Fruit fly (Drosophila melanogaster) whole organism, prepupa: ENCODE data around the gene Cyp6d4.
A peak's percentile ranks its signal among the peaks of the same experiment; 100 is the strongest.

ENCODE experiments used
- CG4318 ChIP-seq: fragments of 200-800 bp; sonication (Bioruptor generic); optimal IDR thresholded peaks from 3 replicates; lab custom pipeline; 2017; ENCODE audit warnings: missing biosample characterization, mild to moderate bottlenecking, missing genetic modification characterization
- CG6163 ChIP-seq: fragments of 200-800 bp; sonication (Bioruptor generic); IDR thresholded peaks from 3 replicates; pipeline ENCODE4 v1.3.6; 2022; ENCODE audit warnings: missing biosample characterization, missing genetic modification characterization
- CG7368 ChIP-seq: fragments of 200-800 bp; sonication (Bioruptor generic); optimal IDR thresholded peaks from 3 replicates; lab custom pipeline; 2016; ENCODE audit warnings: missing biosample characterization, missing genetic modification characterization
- Sox102F ChIP-seq: fragments of 200-800 bp; sonication (Bioruptor generic); optimal IDR thresholded peaks from 2 replicates; lab custom pipeline; 2016; ENCODE audit warnings: missing biosample characterization, mild to moderate bottlenecking, missing genetic modification characterization
- acj6 ChIP-seq: fragments of 200-800 bp; sonication (Bioruptor generic); optimal IDR thresholded peaks from 3 replicates; lab custom pipeline; 2016; ENCODE audit warnings: missing biosample characterization, missing genetic modification characterization
- dac ChIP-seq: fragments of 200-800 bp; sonication (Bioruptor generic); optimal IDR thresholded peaks from 2 replicates; lab custom pipeline; 2017; ENCODE audit warnings: missing biosample characterization, mild to moderate bottlenecking, missing genetic modification characterization
- fd59A ChIP-seq: fragments of 200-800 bp; sonication (Bioruptor generic); optimal IDR thresholded peaks from 2 replicates; lab custom pipeline; 2017; ENCODE audit warnings: missing biosample characterization, mild to moderate bottlenecking, missing genetic modification characterization, missing genetic modification reagents
- fkh ChIP-seq: fragments of 200-800 bp; sonication (Bioruptor generic); optimal IDR thresholded peaks from 3 replicates; lab custom pipeline; 2017; ENCODE audit warnings: missing biosample characterization, mild to moderate bottlenecking, missing genetic modification characterization, moderate library complexity
- salr ChIP-seq, 2 experiments: fragments of 200-800 bp; sonication (Bioruptor generic); optimal IDR thresholded peaks; 3 replicates each; lab custom pipeline; 2016 to 2018; ENCODE audit warnings: missing biosample characterization in 2 of 2, missing genetic modification characterization in 2 of 2, mild to moderate bottlenecking in 1 of 2
- spab ChIP-seq: fragments of 200-800 bp; sonication (Bioruptor generic); optimal IDR thresholded peaks from 2 replicates; lab custom pipeline; 2017; ENCODE audit warnings: missing biosample characterization, mild to moderate bottlenecking, missing genetic modification characterization, missing genetic modification reagents

DNA sequence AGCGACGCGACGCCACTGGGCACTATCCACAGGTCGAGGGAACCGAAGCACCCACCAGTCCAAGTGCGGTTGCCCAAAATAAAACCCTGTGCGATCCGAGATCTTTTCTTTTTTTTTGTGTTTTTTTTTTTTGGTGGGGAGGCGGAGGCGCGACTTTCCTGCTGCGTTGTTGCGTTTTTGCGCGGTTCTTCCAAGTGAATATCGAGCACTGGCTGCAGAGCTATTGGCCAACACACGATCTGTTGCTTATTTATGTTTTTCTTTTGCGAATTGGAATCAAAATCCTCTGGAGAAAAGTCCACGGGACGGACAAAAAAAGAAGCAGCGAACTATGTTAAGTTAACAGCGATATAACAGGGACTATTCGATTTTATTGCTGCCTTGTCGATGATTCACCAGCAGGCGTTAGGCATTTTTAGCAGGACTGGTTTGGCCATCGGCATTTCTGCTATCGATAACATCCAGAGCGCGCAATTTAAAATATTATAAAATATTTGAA, 22.7 kb downstream of the Cyp6d4 start, which contains the start of gene wge:
- no peak for TF ChIP-seq Sox102F
- peak; percentile 27 for TF ChIP-seq dac (GFP tag; lab: Kevin White, UChicago)
- peak; percentile 87 for TF ChIP-seq spab (GFP tag; lab: Kevin White, UChicago)
- TF ChIP-seq CG7368, result peak; percentile 23
- no peak for TF ChIP-seq fkh (GFP tag; lab: Kevin White, UChicago)
- TF ChIP-seq fd59A, result peak; percentile 64
- peak; percentile 63; the same call in 2 of the 3 replicates for TF ChIP-seq CG6163 (GFP tag; lab: Robert Waterston, UW)
- TF ChIP-seq CG4318, result no peak
- peak; percentile 44 to 85 for TF ChIP-seq salr (GFP tag; optimal IDR thresholded peaks at IDR 0.05; lab: Kevin White, UChicago)
- peak; percentile 22 for TF ChIP-seq acj6 (GFP tag; lab: Kevin White, UChicago)
